Fruit fly (Drosophila melanogaster) whole organism, pupa: ENCODE results near the gene CG14932.

ENCODE experiments used
- CG15710 ChIP-seq: fragments of 200-800 bp; sonication (Bioruptor generic); optimal IDR thresholded peaks from 2 replicates; lab custom pipeline; 2018; ENCODE audit warnings: missing biosample characterization, mild to moderate bottlenecking, missing genetic modification characterization, moderate library complexity
- CG17806 ChIP-seq: fragments of 200-800 bp; sonication (Bioruptor generic); optimal IDR thresholded peaks from 2 replicates; lab custom pipeline; 2018; ENCODE audit warnings: missing biosample characterization, mild to moderate bottlenecking, missing genetic modification characterization, moderate library complexity
- CG32121 ChIP-seq: fragments of 200-800 bp; sonication (Bioruptor generic); IDR thresholded peaks from 2 replicates; pipeline ENCODE4 v1.3.6; 2022; ENCODE audit warnings: missing biosample characterization, missing genetic modification characterization
- CG9948 ChIP-seq: fragments of 200-800 bp; sonication (Bioruptor generic); optimal IDR thresholded peaks from 2 replicates; lab custom pipeline; 2018; ENCODE audit warnings: missing biosample characterization, mild to moderate bottlenecking, missing genetic modification characterization, moderate library complexity
- EcR ChIP-seq: fragments of 200-800 bp; sonication (Bioruptor generic); optimal IDR thresholded peaks from 3 replicates; lab custom pipeline; 2019; ENCODE audit warnings: missing biosample characterization, missing genetic modification characterization, mild to moderate bottlenecking, moderate library complexity, missing genetic modification reagents
- fd96Ca ChIP-seq: fragments of 200-800 bp; sonication (Bioruptor generic); IDR thresholded peaks from 3 replicates; pipeline ENCODE4 v1.3.6; 2022; ENCODE audit warnings: missing biosample characterization, missing genetic modification characterization
- gl ChIP-seq: fragments of 200-800 bp; sonication (Bioruptor generic); optimal IDR thresholded peaks from 2 replicates; lab custom pipeline; 2018; ENCODE audit warnings: missing biosample characterization, mild to moderate bottlenecking, missing genetic modification characterization

- no peak for TF ChIP-seq CG15710 (tag; lab: Kevin White, UChicago)
- no peak for TF ChIP-seq CG32121 (GFP tag; lab: Robert Waterston, UW)
- TF ChIP-seq CG9948 = no peak
- no peak for TF ChIP-seq EcR (GFP tag; lab: Kevin White, UChicago)
- no peak for TF ChIP-seq CG17806 (tag; lab: Kevin White, UChicago)
- no peak for TF ChIP-seq fd96Ca (GFP tag; lab: Robert Waterston, UW)
- no peak for TF ChIP-seq gl (tag; lab: Kevin White, UChicago)
Observed at dm6 chr2L:11837413-11837812, 47.7 kb downstream of the CG14932 start, which contains the start of gene Sfp33A2.
